Worm (Caenorhabditis elegans): ENCODE data around the gene str-181.

str-181 gene

DNA sequence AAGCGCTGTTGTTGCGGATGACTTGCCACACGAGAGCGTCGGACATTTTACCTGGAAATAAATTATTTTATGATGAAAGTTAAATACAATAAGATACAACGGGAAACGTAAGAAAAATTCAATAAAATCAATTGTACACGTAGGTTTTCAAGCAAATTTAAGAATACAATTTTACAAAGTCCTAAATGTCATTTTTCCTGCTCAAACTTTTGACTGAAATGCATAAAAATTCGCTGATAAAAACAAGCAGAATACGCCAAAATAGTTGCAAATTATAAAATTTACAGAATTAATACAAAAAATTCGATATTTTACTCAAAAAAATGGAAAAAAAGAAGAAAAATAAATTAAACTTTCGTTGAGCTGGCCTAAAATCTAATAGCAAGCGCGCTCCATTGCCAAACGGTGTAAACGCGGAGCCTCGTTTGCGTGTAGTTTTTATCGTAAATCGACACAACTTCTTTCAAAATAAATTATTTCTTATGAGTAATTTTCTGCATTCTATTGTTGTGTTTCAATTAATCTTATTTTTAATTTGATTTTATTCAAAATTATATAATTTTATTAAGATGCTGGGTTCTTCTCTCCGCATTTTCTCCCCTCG is 9.6 kb upstream of the str-181 start, which contains the start of the genes rpl-28 and mrpl-49:
rpl-28 (minus strand) TSS at position 51 of the 604 bp plus-strand sequence.
mrpl-49 (plus strand) TSS at position 570 of the 604 bp plus-strand sequence.
- TF ChIP-seq pax-3 (tag; optimal IDR thresholded peaks at IDR 0.05) (peak; percentile 86), nhr-11 (tag; optimal IDR thresholded peaks at IDR 0.05) (no peak), efl-3 (GFP tag; optimal IDR thresholded peaks at IDR 0.05) (no peak), zag-1 (tag; optimal IDR thresholded peaks at IDR 0.05) (peak; percentile 48), vab-15 (tag; optimal IDR thresholded peaks at IDR 0.05) (no peak), mef-2 (tag; optimal IDR thresholded peaks at IDR 0.05) (peak; percentile 29), rnt-1 (tag; optimal IDR thresholded peaks at IDR 0.05) (peak; percentile 84), fkh-8 (tag; optimal IDR thresholded peaks at IDR 0.05) (peak; percentile 94), elt-2 (tag; optimal IDR thresholded peaks at IDR 0.05) (peak; percentile 33), lin-15B (tag; optimal IDR thresholded peaks at IDR 0.05) (peak; percentile 98), egl-13 (tag; optimal IDR thresholded peaks at IDR 0.05) (peak; percentile 65), ceh-63 (GFP tag; optimal IDR thresholded peaks at IDR 0.05) (no peak), nhr-12 (tag; optimal IDR thresholded peaks at IDR 0.05) (no peak), hlh-4 (tag; optimal IDR thresholded peaks at IDR 0.05) (no peak), zip-4 (GFP tag; optimal IDR thresholded peaks at IDR 0.05) (peak; percentile 1), hpl-2 (GFP tag; optimal IDR thresholded peaks at IDR 0.05) (peak; percentile 23), ceh-8 (GFP tag; optimal IDR thresholded peaks at IDR 0.05) (peak; percentile 56), C16A3.4 (tag; optimal IDR thresholded peaks at IDR 0.05) (peak; percentile 95), nhr-47 (tag; optimal IDR thresholded peaks at IDR 0.05) (peak; percentile 90), C34B4.2 (tag; optimal IDR thresholded peaks at IDR 0.05) (no peak), hlh-17 (GFP tag; optimal IDR thresholded peaks at IDR 0.05; ENCODE audit: borderline replicate concordance) (no peak), ztf-11 (tag; optimal IDR thresholded peaks at IDR 0.05) (peak in 1 of 2 experiments; percentile 41), fos-1 (tag; optimal IDR thresholded peaks at IDR 0.05) (peak; percentile 84), mdl-1 (tag; optimal IDR thresholded peaks at IDR 0.05) (peak in 1 of 2 experiments; percentile 88), nhr-84 (tag; optimal IDR thresholded peaks at IDR 0.05) (no peak), ztf-4 (tag; optimal IDR thresholded peaks at IDR 0.05) (peak; percentile 25), tlp-1 (tag; optimal IDR thresholded peaks at IDR 0.05) (no peak), nhr-237 (tag; optimal IDR thresholded peaks at IDR 0.05) (peak; percentile 65), pqm-1 (tag; optimal IDR thresholded peaks at IDR 0.05) (no peak), pag-3 (tag; optimal IDR thresholded peaks at IDR 0.05; ENCODE audit: borderline replicate concordance, insufficient read depth) (no peak), alr-1 (tag; optimal IDR thresholded peaks at IDR 0.05; ENCODE audit: borderline replicate concordance) (peak; percentile 1), ama-1 (optimal IDR thresholded peaks at IDR 0.05) (no peak), skn-1 (tag; optimal IDR thresholded peaks at IDR 0.05) (peak; percentile 93), lin-35 (GFP tag; optimal IDR thresholded peaks at IDR 0.05) (peak; percentile 85 to 92), snu-23 (GFP tag; optimal IDR thresholded peaks at IDR 0.05) (peak; percentile 93), ets-5 (GFP tag; IDR thresholded peaks at IDR 0.05) (no peak), sox-4 (tag; optimal IDR thresholded peaks at IDR 0.05) (peak; percentile 21), dpl-1 (GFP tag; optimal IDR thresholded peaks at IDR 0.05) (peak; percentile 80 to 87 (median 83)), nhr-71 (tag; optimal IDR thresholded peaks at IDR 0.05) (peak; percentile 91), mep-1 (tag; optimal IDR thresholded peaks at IDR 0.05) (peak; percentile 97), C04F5.9 (tag; optimal IDR thresholded peaks at IDR 0.05) (peak; percentile 61), ceh-88 (GFP tag; IDR thresholded peaks at IDR 0.05) (peak; percentile 61), sptf-1 (tag; optimal IDR thresholded peaks at IDR 0.05) (no peak), F16B12.6 (tag; optimal IDR thresholded peaks at IDR 0.05) (peak; percentile 62), mab-9 (GFP tag; IDR thresholded peaks at IDR 0.05) (0 out of 2 replicates have a peak, but pooled peaks have one; percentile 8), elt-3 (tag; optimal IDR thresholded peaks at IDR 0.05) (peak in 4 of 6 experiments; percentile 51 to 92 (median 70)), sup-37 (GFP tag; optimal IDR thresholded peaks at IDR 0.05) (no peak), unc-86 (tag; optimal IDR thresholded peaks at IDR 0.05) (peak; percentile 72), unc-98 (GFP tag; IDR thresholded peaks at IDR 0.05) (no peak), nhr-20 (tag; optimal IDR thresholded peaks at IDR 0.05) (peak; percentile 92), unc-130 (tag; optimal IDR thresholded peaks at IDR 0.05) (peak; percentile 85), nhr-85 (tag) (peak; percentile 93)

Measured in whole organism, L1 larva.